Fruit fly (Drosophila melanogaster): ENCODE measurements around the gene Roc1b.

Gene Roc1b

DNA sequence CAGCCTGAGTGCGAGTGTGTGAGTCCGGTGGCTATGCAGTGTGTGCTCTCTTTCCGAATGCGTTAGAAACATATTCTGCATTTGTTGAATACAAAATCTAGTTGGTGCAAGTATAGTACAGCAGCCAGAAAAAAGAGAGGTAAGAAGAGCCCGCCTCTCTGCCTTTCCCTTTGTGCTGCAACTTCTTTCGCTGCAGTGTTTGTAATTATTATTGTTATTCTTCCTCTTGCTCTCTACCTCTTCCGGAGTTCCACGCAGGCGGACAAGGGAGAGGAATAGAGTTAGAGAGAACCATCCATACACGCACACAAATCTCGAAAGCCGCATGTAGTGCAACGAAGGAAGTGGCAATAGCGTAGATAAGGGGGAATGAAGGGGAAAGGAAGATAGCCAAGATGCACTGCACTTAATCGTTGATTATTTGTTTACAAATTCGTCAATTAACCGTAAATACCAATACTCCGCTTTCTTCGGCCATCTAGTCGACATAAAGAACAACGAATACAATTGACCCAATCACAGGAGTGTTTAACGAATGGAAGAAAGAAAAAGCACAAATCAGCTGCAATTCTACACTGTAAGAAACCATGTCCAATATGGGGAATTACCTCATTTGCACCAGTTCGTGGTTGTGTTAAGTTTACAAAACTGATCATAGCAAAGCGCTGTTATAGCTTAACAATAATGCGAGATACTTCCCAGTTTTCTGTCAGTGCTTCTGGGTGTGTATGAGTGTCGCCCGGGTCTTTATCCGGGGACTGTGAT lies 10.0 kb upstream of the Roc1b start:
- TF ChIP-seq pad (GFP tag; optimal IDR thresholded peaks at IDR 0.05) (peak; percentile 96), Hr96 (GFP tag; optimal IDR thresholded peaks at IDR 0.05) (no peak), Clk (GFP tag; optimal IDR thresholded peaks at IDR 0.05) (no peak), toe (GFP tag; optimal IDR thresholded peaks at IDR 0.05) (no peak), CG7101 (tag; optimal IDR thresholded peaks at IDR 0.05) (peak; percentile 37), CG1620 (GFP tag; optimal IDR thresholded peaks at IDR 0.05) (peak; percentile 15), CG7045 (GFP tag; optimal IDR thresholded peaks at IDR 0.05) (peak; percentile 25), ovo (GFP tag; optimal IDR thresholded peaks at IDR 0.05) (no peak), CG11617 (GFP tag; optimal IDR thresholded peaks at IDR 0.05) (peak; percentile 53), bab1 (GFP tag; optimal IDR thresholded peaks at IDR 0.05) (peak; percentile 56), Crg-1 (GFP tag; optimal IDR thresholded peaks at IDR 0.05) (peak; percentile 39), kay (GFP tag; ENCODE audit: borderline replicate concordance) (no peak), cnc (optimal IDR thresholded peaks at IDR 0.05) (no peak), CG33017 (tag; optimal IDR thresholded peaks at IDR 0.05) (peak; percentile 40), tj (GFP tag; optimal IDR thresholded peaks at IDR 0.05) (peak; percentile 66), Mnt (GFP tag; optimal IDR thresholded peaks at IDR 0.05) (no peak), CG14711 (tag; optimal IDR thresholded peaks at IDR 0.05) (peak; percentile 16), CG5204 (GFP tag; optimal IDR thresholded peaks at IDR 0.05) (no peak), cic (GFP tag; optimal IDR thresholded peaks at IDR 0.05) (no peak), CG12768 (GFP tag; optimal IDR thresholded peaks at IDR 0.05) (peak; percentile 37)

DNA sequence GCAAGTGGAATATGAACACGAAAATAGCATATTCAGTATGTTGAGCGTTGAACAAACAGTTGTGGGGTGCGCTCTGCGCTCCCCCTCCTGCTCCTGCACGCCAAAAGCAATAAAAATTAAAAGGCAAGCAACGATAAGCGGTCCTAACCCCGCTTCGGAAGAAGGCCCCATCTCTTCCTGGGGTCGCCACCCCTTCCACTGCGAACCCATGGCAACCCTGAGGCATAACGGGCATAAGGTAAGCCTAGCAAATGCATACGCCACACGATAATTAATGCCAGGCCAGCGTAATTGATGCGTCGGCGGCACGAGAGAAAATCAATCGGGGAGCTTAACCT lies 9.4 kb upstream of the Roc1b start:
- no peak for TF ChIP-seq cnc (optimal IDR thresholded peaks at IDR 0.05)
- peak; percentile 40 for TF ChIP-seq tj (GFP tag; optimal IDR thresholded peaks at IDR 0.05)

DNA sequence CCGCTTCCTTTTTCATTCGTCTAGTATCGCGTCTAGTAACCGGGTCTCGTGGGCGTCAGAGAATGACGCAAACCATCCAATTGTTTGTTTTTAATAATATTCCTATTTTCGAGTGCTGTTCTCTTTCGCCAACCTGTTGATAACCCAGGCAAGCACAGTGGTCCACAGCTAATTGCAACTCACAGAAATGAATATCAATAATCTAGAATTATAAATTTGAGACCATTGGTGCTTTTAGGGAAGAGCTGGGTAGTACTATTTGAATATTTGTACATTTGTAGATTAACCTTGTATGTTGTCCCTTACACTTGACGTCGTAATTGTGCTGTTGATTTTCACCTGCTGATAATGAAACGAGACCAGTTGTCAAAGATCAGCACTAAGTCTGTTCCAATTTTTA lies 8.0 kb upstream of the Roc1b start:
- TF ChIP-seq Mnt (GFP tag; optimal IDR thresholded peaks at IDR 0.05), result peak; percentile 5
- TF ChIP-seq CG7101 (tag; optimal IDR thresholded peaks at IDR 0.05), result peak; percentile 41
- TF ChIP-seq CG5204 (GFP tag; optimal IDR thresholded peaks at IDR 0.05), result no peak
- no peak for TF ChIP-seq Hr96 (GFP tag; optimal IDR thresholded peaks at IDR 0.05)
- TF ChIP-seq CG1620 (GFP tag; optimal IDR thresholded peaks at IDR 0.05), result no peak
- TF ChIP-seq CG11617 (GFP tag; optimal IDR thresholded peaks at IDR 0.05), result no peak
- TF ChIP-seq CG14711 (tag; optimal IDR thresholded peaks at IDR 0.05), result peak; percentile 34
- no peak for TF ChIP-seq Clk (GFP tag; optimal IDR thresholded peaks at IDR 0.05)
- TF ChIP-seq cic (GFP tag; optimal IDR thresholded peaks at IDR 0.05), result peak; percentile 28
- TF ChIP-seq ovo (GFP tag; optimal IDR thresholded peaks at IDR 0.05), result no peak
- TF ChIP-seq CG12768 (GFP tag; optimal IDR thresholded peaks at IDR 0.05), result no peak
- no peak for TF ChIP-seq toe (GFP tag; optimal IDR thresholded peaks at IDR 0.05)

DNA sequence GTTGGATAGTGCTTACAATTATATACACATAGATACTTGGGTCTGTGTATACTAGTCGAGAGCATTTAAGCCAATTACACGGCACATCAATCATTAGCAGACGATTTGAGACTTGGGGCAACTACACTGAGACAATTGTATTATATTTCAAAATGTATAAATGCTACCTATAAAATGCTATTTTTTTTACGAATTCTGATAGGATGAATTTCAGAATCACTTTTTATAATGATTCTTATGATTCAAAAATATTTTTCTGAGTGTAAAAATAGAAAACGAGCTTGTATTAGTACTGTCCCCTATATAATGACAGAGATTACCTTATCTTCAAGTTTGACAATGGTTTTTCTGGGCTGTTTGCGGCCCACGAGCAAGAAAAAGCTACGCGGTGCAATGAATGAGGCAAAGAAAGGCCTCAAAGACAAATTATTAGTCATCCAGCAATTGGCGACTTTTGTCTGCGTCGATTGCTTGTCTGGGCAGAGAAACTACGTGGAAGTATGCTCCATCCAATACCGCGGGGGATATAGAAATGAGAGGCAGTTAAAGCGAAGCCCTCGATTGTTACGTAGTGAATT lies 7.0 kb upstream of the Roc1b start:
- TF ChIP-seq tj (GFP tag; optimal IDR thresholded peaks at IDR 0.05), result peak; percentile 52
- peak; percentile 80 for TF ChIP-seq CG7101 (tag; optimal IDR thresholded peaks at IDR 0.05)
- TF ChIP-seq CG14711 (tag; optimal IDR thresholded peaks at IDR 0.05), result peak; percentile 73
- peak; percentile 76 for TF ChIP-seq CG12768 (GFP tag; optimal IDR thresholded peaks at IDR 0.05)
- peak; percentile 80 for TF ChIP-seq CG11617 (GFP tag; optimal IDR thresholded peaks at IDR 0.05)
- no peak for TF ChIP-seq ovo (GFP tag; optimal IDR thresholded peaks at IDR 0.05)
- TF ChIP-seq CG5204 (GFP tag; optimal IDR thresholded peaks at IDR 0.05), result peak; percentile 54
- peak; percentile 46 for TF ChIP-seq Clk (GFP tag; optimal IDR thresholded peaks at IDR 0.05)
- TF ChIP-seq CG33017 (tag; optimal IDR thresholded peaks at IDR 0.05), result peak; percentile 79
- TF ChIP-seq cnc (optimal IDR thresholded peaks at IDR 0.05), result no peak
- no peak for TF ChIP-seq Crg-1 (GFP tag; optimal IDR thresholded peaks at IDR 0.05)
- TF ChIP-seq bab1 (GFP tag; optimal IDR thresholded peaks at IDR 0.05), result peak; percentile 86
- peak; percentile 32 for TF ChIP-seq Mnt (GFP tag; optimal IDR thresholded peaks at IDR 0.05)
- peak; percentile 65 for TF ChIP-seq toe (GFP tag; optimal IDR thresholded peaks at IDR 0.05)
- no peak for TF ChIP-seq kay (GFP tag; ENCODE audit: borderline replicate concordance)
- peak; percentile 74 for TF ChIP-seq CG7045 (GFP tag; optimal IDR thresholded peaks at IDR 0.05)
- TF ChIP-seq cic (GFP tag; optimal IDR thresholded peaks at IDR 0.05), result peak; percentile 67
- TF ChIP-seq CG1620 (GFP tag; optimal IDR thresholded peaks at IDR 0.05), result peak; percentile 35
- peak; percentile 73 for TF ChIP-seq Hr96 (GFP tag; optimal IDR thresholded peaks at IDR 0.05)
- peak; percentile 48 for TF ChIP-seq pad (GFP tag; optimal IDR thresholded peaks at IDR 0.05)

DNA sequence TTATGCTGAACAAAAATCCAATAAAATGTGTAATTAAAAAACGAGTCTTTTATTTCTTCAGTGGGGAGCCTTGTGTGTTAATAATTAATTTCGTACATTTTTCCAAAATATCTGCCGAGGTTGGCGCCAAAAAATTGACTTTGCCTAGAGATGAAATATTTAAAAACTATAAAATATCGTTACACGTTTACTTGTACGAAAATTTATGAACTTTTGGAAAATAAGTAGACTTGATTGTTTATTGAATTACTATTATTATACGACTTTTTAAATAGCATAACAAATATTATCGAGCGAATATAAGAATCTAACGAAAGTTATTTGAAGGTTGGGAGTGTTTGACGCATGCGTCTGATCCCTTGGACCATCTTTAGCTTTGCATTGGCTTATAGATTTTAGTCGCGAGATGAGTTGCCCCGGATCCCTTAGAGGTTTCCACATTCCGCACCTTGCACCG lies 1.7 kb upstream of the Roc1b start, which contains the start of gene CG1231:
TSS of gene CG1231 (plus strand) at position 407 of the 457 bp plus-strand sequence.
- TF ChIP-seq CG7101 (tag; optimal IDR thresholded peaks at IDR 0.05), result no peak
- TF ChIP-seq CG5204 (GFP tag; optimal IDR thresholded peaks at IDR 0.05), result no peak
- TF ChIP-seq Crg-1 (GFP tag; optimal IDR thresholded peaks at IDR 0.05), result no peak
- TF ChIP-seq bab1 (GFP tag; optimal IDR thresholded peaks at IDR 0.05), result no peak
- TF ChIP-seq kay (GFP tag; ENCODE audit: borderline replicate concordance), result no peak
- TF ChIP-seq Hr96 (GFP tag; optimal IDR thresholded peaks at IDR 0.05), result no peak
- TF ChIP-seq tj (GFP tag; optimal IDR thresholded peaks at IDR 0.05), result no peak
- TF ChIP-seq cnc (optimal IDR thresholded peaks at IDR 0.05), result no peak
- TF ChIP-seq Mnt (GFP tag; optimal IDR thresholded peaks at IDR 0.05), result no peak
- TF ChIP-seq cic (GFP tag; optimal IDR thresholded peaks at IDR 0.05), result no peak
- TF ChIP-seq CG12768 (GFP tag; optimal IDR thresholded peaks at IDR 0.05), result no peak
- TF ChIP-seq ovo (GFP tag; optimal IDR thresholded peaks at IDR 0.05), result no peak
- TF ChIP-seq CG14711 (tag; optimal IDR thresholded peaks at IDR 0.05), result no peak
- TF ChIP-seq Clk (GFP tag; optimal IDR thresholded peaks at IDR 0.05), result no peak
- no peak for TF ChIP-seq toe (GFP tag; optimal IDR thresholded peaks at IDR 0.05)
- no peak for TF ChIP-seq pad (GFP tag; optimal IDR thresholded peaks at IDR 0.05)
- TF ChIP-seq CG33017 (tag; optimal IDR thresholded peaks at IDR 0.05), result no peak
- no peak for TF ChIP-seq CG1620 (GFP tag; optimal IDR thresholded peaks at IDR 0.05)

Measured in whole organism, adult.